Fruit fly (Drosophila melanogaster) whole organism: ENCODE data around the gene SmD2.

Source experiments
- CG8478 ChIP-seq: fragments of >200 bp; optimal IDR thresholded peaks from 2 replicates; lab custom pipeline; 2018; ENCODE audit warnings: inconsistent platforms
- Dll ChIP-seq: fragments of >200 bp; optimal IDR thresholded peaks from 2 replicates; lab custom pipeline; 2017
- pan ChIP-seq: fragments of >200 bp; optimal IDR thresholded peaks from 2 replicates; lab custom pipeline; 2017
- psq ChIP-seq: fragments of >200 bp; optimal IDR thresholded peaks from 2 replicates; lab custom pipeline; 2017
- usp ChIP-seq: fragments of >200 bp; optimal IDR thresholded peaks from 2 replicates; lab custom pipeline; 2017; ENCODE audit warnings: missing biosample characterization, missing genetic modification characterization, mixed read lengths

- no peak for TF ChIP-seq usp (GFP tag; lab: Kevin White, UChicago)
- TF ChIP-seq Dll (lab: Kevin White, UChicago): no peak
- TF ChIP-seq CG8478: no peak
- no peak for TF ChIP-seq pan (lab: Kevin White, UChicago)
- TF ChIP-seq psq (lab: Kevin White, UChicago): no peak
Observed at dm6 chr3R:6350755-6351154, 5.0 kb upstream of the SmD2 start, which contains the start of gene Pak.
